Fruit fly (Drosophila melanogaster): Measurements from ENCODE around the gene CG18549.

The CG18549 gene

dm6 chr3R:12401672-12402296, 47.3 kb upstream of the CG18549 start, which contains the start of gene DNAlig3 (continued):
- TF ChIP-seq Taf1 (GFP tag; IDR thresholded peaks at IDR 0.05) (no peak), Gug (GFP tag; IDR thresholded peaks at IDR 0.05) (no peak), CG17912 (GFP tag; optimal IDR thresholded peaks at IDR 0.05) (no peak), CG15696 (tag; optimal IDR thresholded peaks at IDR 0.05) (no peak), chm (GFP tag; IDR thresholded peaks at IDR 0.05) (no peak), so (GFP tag; IDR thresholded peaks at IDR 0.05) (no peak), wek (GFP tag; optimal IDR thresholded peaks at IDR 0.05) (no peak), sqz (GFP tag; optimal IDR thresholded peaks at IDR 0.05) (no peak), gce (GFP tag; IDR thresholded peaks at IDR 0.05) (no peak), Fer2 (tag; optimal IDR thresholded peaks at IDR 0.05) (no peak), gcm (GFP tag; optimal IDR thresholded peaks at IDR 0.05) (no peak), Myb (GFP tag; optimal IDR thresholded peaks at IDR 0.05) (peak; percentile 95), sima (GFP tag; optimal IDR thresholded peaks at IDR 0.05) (no peak), CG4854 (GFP tag; optimal IDR thresholded peaks at IDR 0.05) (no peak), CoRest (tag; optimal IDR thresholded peaks at IDR 0.05) (no peak), CG13624 (GFP tag; optimal IDR thresholded peaks at IDR 0.05) (no peak), sim (GFP tag; IDR thresholded peaks at IDR 0.05) (no peak), CG1603 (tag; optimal IDR thresholded peaks at IDR 0.05) (peak; percentile 64), sna (GFP tag; IDR thresholded peaks at IDR 0.05; ENCODE audit: partially characterized antibody) (peak; percentile 62), Ets97D (GFP tag; optimal IDR thresholded peaks at IDR 0.05) (no peak), kni (GFP tag; optimal IDR thresholded peaks at IDR 0.05) (peak; percentile 44), CG17612 (GFP tag; IDR thresholded peaks at IDR 0.05) (no peak), exex (tag; optimal IDR thresholded peaks at IDR 0.05) (no peak), MESR4 (GFP tag; optimal IDR thresholded peaks at IDR 0.05) (peak; percentile 23), Hr3 (GFP tag; optimal IDR thresholded peaks at IDR 0.05) (no peak), CG34224 (GFP tag; IDR thresholded peaks at IDR 0.05; ENCODE audit: partially characterized antibody) (peak; percentile 57), pb (GFP tag; optimal IDR thresholded peaks at IDR 0.05) (no peak), CG6654 (GFP tag; optimal IDR thresholded peaks at IDR 0.05) (no peak), CG15601 (tag; optimal IDR thresholded peaks at IDR 0.05) (no peak), MBD-R2 (GFP tag; IDR thresholded peaks at IDR 0.05) (peak; percentile 76), gcm2 (GFP tag; optimal IDR thresholded peaks at IDR 0.05) (no peak), mld (GFP tag; IDR thresholded peaks at IDR 0.05; ENCODE audit: partially characterized antibody) (no peak), pho (GFP tag; optimal IDR thresholded peaks at IDR 0.05) (no peak), CG17359 (tag; optimal IDR thresholded peaks at IDR 0.05) (no peak), sug (tag; optimal IDR thresholded peaks at IDR 0.05) (no peak), ci (GFP tag; IDR thresholded peaks at IDR 0.05) (peak; percentile 49; the same call in 1 of the 3 replicates), repo (GFP tag; optimal IDR thresholded peaks at IDR 0.05) (no peak), nmo (GFP tag; optimal IDR thresholded peaks at IDR 0.05) (no peak), salm (tag; optimal IDR thresholded peaks at IDR 0.05) (no peak), CG30020 (tag; optimal IDR thresholded peaks at IDR 0.05) (no peak), Dip3 (GFP tag; optimal IDR thresholded peaks at IDR 0.05) (no peak), onecut (GFP tag; IDR thresholded peaks at IDR 0.05) (no peak), vvl (GFP tag; IDR thresholded peaks at IDR 0.05) (no peak), lbe (GFP tag; optimal IDR thresholded peaks at IDR 0.05) (no peak), CG6813 (GFP tag; optimal IDR thresholded peaks at IDR 0.05) (no peak), run (tag; optimal IDR thresholded peaks at IDR 0.05) (no peak), CG11093 (GFP tag; IDR thresholded peaks at IDR 0.05) (no peak), HmgD (GFP tag; optimal IDR thresholded peaks at IDR 0.05) (peak; percentile 8), CG12071 (GFP tag; optimal IDR thresholded peaks at IDR 0.05) (peak; percentile 44), HHEX (GFP tag; optimal IDR thresholded peaks at IDR 0.05) (no peak), CG3163 (GFP tag; optimal IDR thresholded peaks at IDR 0.05) (no peak)

Data from whole organism, embryonic.